Worm (Caenorhabditis elegans) whole organism, L3 larva: ENCODE measurements around the gene srxa-14.

Experiments
- aly-2 ChIP-seq: fragments of 150-350 bp; optimal IDR thresholded peaks from 2 replicates; lab custom pipeline; 2014; ENCODE audit warnings: missing biosample characterization, missing genetic modification characterization
- fos-1 ChIP-seq: fragments of 150-350 bp; optimal IDR thresholded peaks from 2 replicates; lab custom pipeline; 2014; ENCODE audit warnings: missing biosample characterization, missing genetic modification characterization
- lsy-12 ChIP-seq: sonication (generic microtip); optimal IDR thresholded peaks from 2 replicates; lab custom pipeline; 2016; ENCODE audit warnings: mild to moderate bottlenecking, missing genetic modification characterization, missing compliant biosample characterization
- nhr-237 ChIP-seq: fragments of 150-350 bp; optimal IDR thresholded peaks from 2 replicates; lab custom pipeline; 2014; ENCODE audit warnings: missing biosample characterization, missing genetic modification characterization
- skn-1 ChIP-seq: fragments of 150-350 bp; optimal IDR thresholded peaks from 2 replicates; lab custom pipeline; 2014; ENCODE audit warnings: missing biosample characterization, missing genetic modification characterization

ce11 chrV:20625260-20625659 is 14.1 kb upstream of the srxa-14 start:
- TF ChIP-seq lsy-12 (tag; lab: Kevin White, UChicago) (no peak), nhr-237 (tag; lab: Kevin White, UChicago) (no peak), skn-1 (no peak), fos-1 (no peak), aly-2 (tag; lab: Kevin White, UChicago) (no peak)
